Worm (Caenorhabditis elegans): ENCODE results near the gene C17A2.4.

DNA sequence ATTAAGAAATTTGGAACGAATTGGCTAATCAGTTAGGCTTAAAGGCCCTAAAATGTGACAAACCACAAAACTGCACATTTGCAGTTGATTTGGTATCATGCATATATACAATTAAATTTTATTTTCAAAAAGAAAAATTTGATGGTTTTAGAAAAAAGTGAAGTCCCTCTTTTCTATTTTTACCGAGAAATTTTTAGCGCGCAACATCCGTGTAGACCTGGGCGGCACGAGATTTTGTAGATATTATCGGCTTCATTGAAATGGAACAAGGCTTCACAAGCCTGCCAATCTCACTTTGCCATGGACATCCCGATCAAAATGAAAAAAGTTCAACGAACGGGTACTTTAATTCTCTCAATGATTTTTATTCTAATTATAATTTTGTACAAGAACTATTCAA is 6.4 kb downstream of the C17A2.4 start, which contains the start of gene C17A2.2:
- no peak for TF ChIP-seq him-1 (tag; optimal IDR thresholded peaks at IDR 0.05)
- no peak for TF ChIP-seq dao-5 (tag; optimal IDR thresholded peaks at IDR 0.05)
